Worm (Caenorhabditis elegans) whole organism, L1 larva: ENCODE measurements around the gene C50H2.13.
A peak's percentile ranks its signal among the peaks of the same experiment; 100 is the strongest.

Source experiments
- C04F5.9 ChIP-seq: sonication (generic microtip); optimal IDR thresholded peaks from 2 replicates; lab custom pipeline; 2016; ENCODE audit warnings: missing genetic modification characterization, missing compliant biosample characterization
- C16A3.4 ChIP-seq: fragments of 150-350 bp; optimal IDR thresholded peaks from 2 replicates; lab custom pipeline; 2014; ENCODE audit warnings: missing biosample characterization, missing genetic modification characterization
- F16B12.6 ChIP-seq: fragments of 150-350 bp; optimal IDR thresholded peaks from 2 replicates; lab custom pipeline; 2014; ENCODE audit warnings: missing biosample characterization, missing genetic modification characterization
- Y116A8C.19 ChIP-seq: sonication (generic microtip); optimal IDR thresholded peaks from 2 replicates; lab custom pipeline; 2016; ENCODE audit warnings: missing compliant biosample characterization, missing genetic modification characterization, borderline replicate concordance
- aha-1 ChIP-seq: fragments of 150-350 bp; optimal IDR thresholded peaks from 2 replicates; lab custom pipeline; 2014; ENCODE audit warnings: missing biosample characterization, missing genetic modification characterization
- ama-1 ChIP-seq: fragments of 150-350 bp; optimal IDR thresholded peaks from 2 replicates; lab custom pipeline; 2014
- blmp-1 ChIP-seq: fragments of 150-350 bp; optimal IDR thresholded peaks from 2 replicates; lab custom pipeline; 2014; ENCODE audit warnings: missing biosample characterization, missing genetic modification characterization
- ceh-63 ChIP-seq: fragments of 200-800 bp; sonication (Bioruptor generic); optimal IDR thresholded peaks from 2 replicates; lab custom pipeline; 2018; ENCODE audit warnings: mild to moderate bottlenecking, missing genetic modification characterization, missing compliant biosample characterization
- ceh-8 ChIP-seq: fragments of 200-800 bp; sonication (Bioruptor generic); optimal IDR thresholded peaks from 2 replicates; lab custom pipeline; 2018; ENCODE audit warnings: mild to moderate bottlenecking, missing genetic modification characterization, moderate library complexity, missing compliant biosample characterization
- ceh-82 ChIP-seq, 3 experiments: fragments of 150-350 bp in 1 of 3; sonication (generic microtip) in 2 of 3; optimal IDR thresholded peaks; 2 replicates each; lab custom pipeline; 2014 to 2017; ENCODE audit warnings: missing biosample characterization in 3 of 3, missing genetic modification characterization in 3 of 3
- ceh-90 ChIP-seq: sonication (generic microtip); optimal IDR thresholded peaks from 2 replicates; lab custom pipeline; 2016; ENCODE audit warnings: missing genetic modification characterization, missing compliant biosample characterization
- ces-1 ChIP-seq: fragments of 150-350 bp; optimal IDR thresholded peaks from 2 replicates; lab custom pipeline; 2014; ENCODE audit warnings: missing biosample characterization, missing genetic modification reagents, missing genetic modification characterization
- dpl-1 ChIP-seq, 3 experiments: fragments of 150-350 bp in 2 of 3; sonication (generic microtip) in 1 of 3; optimal IDR thresholded peaks; 2 replicates each; lab custom pipeline; 2014 to 2017; ENCODE audit warnings: missing biosample characterization in 3 of 3, missing genetic modification characterization in 3 of 3, missing genetic modification reagents in 3 of 3
- dsc-1 ChIP-seq: sonication (generic microtip); optimal IDR thresholded peaks from 2 replicates; lab custom pipeline; 2016; ENCODE audit warnings: mild to moderate bottlenecking, missing genetic modification characterization, missing compliant biosample characterization
- efl-1 ChIP-seq, 4 experiments: fragments of 150-350 bp; optimal IDR thresholded peaks in 3 of 4; peaks in 1 of 4; 1 replicate in 1 of 4; 2 replicates in 3 of 4; lab custom pipeline; 2014; ENCODE audit warnings: missing biosample characterization in 2 of 4, missing genetic modification characterization in 2 of 4, missing genetic modification reagents in 2 of 4
- egl-13 ChIP-seq: sonication (generic microtip); optimal IDR thresholded peaks from 2 replicates; lab custom pipeline; 2016; ENCODE audit warnings: missing genotype, missing genetic modification reagents, missing genetic modification characterization, missing compliant biosample characterization
- elt-2 ChIP-seq: sonication (generic microtip); optimal IDR thresholded peaks from 2 replicates; lab custom pipeline; 2016; ENCODE audit warnings: missing genetic modification characterization, mild to moderate bottlenecking, inconsistent platforms, missing compliant biosample characterization, missing genetic modification reagents
- fkh-10 ChIP-seq: sonication (generic microtip); optimal IDR thresholded peaks from 2 replicates; lab custom pipeline; 2017; ENCODE audit warnings: missing biosample characterization, missing genetic modification reagents, missing genetic modification characterization
- fkh-4 ChIP-seq: sonication (generic microtip); optimal IDR thresholded peaks from 2 replicates; lab custom pipeline; 2016; ENCODE audit warnings: missing compliant biosample characterization, missing genetic modification characterization, borderline replicate concordance
- fkh-8 ChIP-seq: sonication (generic microtip); optimal IDR thresholded peaks from 2 replicates; lab custom pipeline; 2016; ENCODE audit warnings: mild to moderate bottlenecking, missing genetic modification characterization, missing compliant biosample characterization
- fos-1 ChIP-seq: fragments of 150-350 bp; optimal IDR thresholded peaks from 2 replicates; lab custom pipeline; 2014; ENCODE audit warnings: missing biosample characterization, missing genetic modification characterization
- grh-1 ChIP-seq: fragments of 200-800 bp; sonication (Bioruptor generic); IDR thresholded peaks from 2 replicates; pipeline ENCODE4 v1.3.6; 2022; ENCODE audit warnings: missing genetic modification reagents, missing genetic modification characterization, missing compliant biosample characterization
- hlh-17 ChIP-seq: fragments of 200-800 bp; sonication (Bioruptor generic); optimal IDR thresholded peaks from 2 replicates; lab custom pipeline; 2018; ENCODE audit warnings: missing genetic modification characterization, mild to moderate bottlenecking, missing compliant biosample characterization, moderate library complexity, borderline replicate concordance
- hpl-2 ChIP-seq: fragments of 150-350 bp; optimal IDR thresholded peaks from 2 replicates; lab custom pipeline; 2014; ENCODE audit warnings: missing biosample characterization, missing genetic modification reagents, missing genetic modification characterization
- irx-1 ChIP-seq: sonication (generic microtip); optimal IDR thresholded peaks from 2 replicates; lab custom pipeline; 2016; ENCODE audit warnings: missing genetic modification characterization, missing compliant biosample characterization
- isw-1 ChIP-seq: fragments of 200-800 bp; sonication (Bioruptor generic); IDR thresholded peaks from 2 replicates; pipeline ENCODE4 v1.3.6; 2022; ENCODE audit warnings: missing genetic modification characterization, missing compliant biosample characterization
- jun-1 ChIP-seq: fragments of 150-350 bp; optimal IDR thresholded peaks from 2 replicates; lab custom pipeline; 2014; ENCODE audit warnings: missing biosample characterization, missing genetic modification reagents, missing genetic modification characterization
- lin-13 ChIP-seq: fragments of 150-350 bp; optimal IDR thresholded peaks from 2 replicates; lab custom pipeline; 2014; ENCODE audit warnings: missing biosample characterization, missing genetic modification reagents, missing genetic modification characterization
- lin-14 ChIP-seq: fragments of 200-800 bp; sonication (Bioruptor generic); optimal IDR thresholded peaks from 2 replicates; lab custom pipeline; 2018; ENCODE audit warnings: mild to moderate bottlenecking, missing genetic modification characterization, moderate library complexity, missing compliant biosample characterization
- lin-15B ChIP-seq: fragments of 150-350 bp; sonication (generic microtip); optimal IDR thresholded peaks from 3 replicates; lab custom pipeline; 2014; ENCODE audit warnings: missing biosample characterization, missing genetic modification characterization
- mab-9 ChIP-seq: fragments of 200-800 bp; sonication (Bioruptor generic); IDR thresholded peaks from 2 replicates; pipeline ENCODE4 v1.3.6; 2022; ENCODE audit warnings: missing genetic modification reagents, missing genetic modification characterization, missing compliant biosample characterization
- mef-2 ChIP-seq: fragments of 150-350 bp; optimal IDR thresholded peaks from 2 replicates; lab custom pipeline; 2014; ENCODE audit warnings: missing biosample characterization, missing genetic modification characterization
- mep-1 ChIP-seq: fragments of 150-350 bp; optimal IDR thresholded peaks from 2 replicates; lab custom pipeline; 2014; ENCODE audit warnings: missing biosample characterization, missing genetic modification characterization
- nhr-12 ChIP-seq: sonication (generic microtip); optimal IDR thresholded peaks from 2 replicates; lab custom pipeline; 2017; ENCODE audit warnings: missing biosample characterization, missing genetic modification characterization
- nhr-237 ChIP-seq: fragments of 150-350 bp; optimal IDR thresholded peaks from 2 replicates; lab custom pipeline; 2014; ENCODE audit warnings: missing biosample characterization, missing genetic modification characterization
- nhr-47 ChIP-seq: sonication (generic microtip); optimal IDR thresholded peaks from 2 replicates; lab custom pipeline; 2016; ENCODE audit warnings: mild to moderate bottlenecking, missing genetic modification characterization, moderate library complexity, missing compliant biosample characterization
- nhr-85 ChIP-seq: sonication (generic microtip); peaks from one replicate; lab custom pipeline; 2016; ENCODE audit warnings: missing genetic modification characterization, inconsistent platforms, missing compliant biosample characterization
- rnt-1 ChIP-seq: sonication (generic microtip); optimal IDR thresholded peaks from 2 replicates; lab custom pipeline; 2016; ENCODE audit warnings: mild to moderate bottlenecking, missing genetic modification characterization, moderate library complexity, missing compliant biosample characterization
- snu-23 ChIP-seq: sonication (generic microtip); optimal IDR thresholded peaks from 2 replicates; lab custom pipeline; 2016; ENCODE audit warnings: missing genetic modification characterization, missing compliant biosample characterization
- sox-4 ChIP-seq: sonication (generic microtip); optimal IDR thresholded peaks from 2 replicates; lab custom pipeline; 2016; ENCODE audit warnings: missing genetic modification characterization, missing compliant biosample characterization
- sptf-1 ChIP-seq: fragments of 150-350 bp; optimal IDR thresholded peaks from 2 replicates; lab custom pipeline; 2014; ENCODE audit warnings: missing biosample characterization, missing genetic modification characterization
- sup-37 ChIP-seq: fragments of 200-800 bp; sonication (Bioruptor generic); optimal IDR thresholded peaks from 2 replicates; lab custom pipeline; 2018; ENCODE audit warnings: mild to moderate bottlenecking, missing genetic modification characterization, missing compliant biosample characterization
- swsn-7 ChIP-seq: sonication (generic microtip); optimal IDR thresholded peaks from 2 replicates; lab custom pipeline; 2016; ENCODE audit warnings: missing genetic modification characterization, missing compliant biosample characterization
- tbx-2 ChIP-seq: sonication (generic microtip); optimal IDR thresholded peaks from 2 replicates; lab custom pipeline; 2016; ENCODE audit warnings: missing genetic modification characterization, missing compliant biosample characterization
- tlp-1 ChIP-seq: fragments of 150-350 bp; optimal IDR thresholded peaks from 2 replicates; lab custom pipeline; 2014; ENCODE audit warnings: missing biosample characterization, missing genetic modification characterization
- unc-86 ChIP-seq: sonication (generic microtip); optimal IDR thresholded peaks from 2 replicates; lab custom pipeline; 2016; ENCODE audit warnings: missing genetic modification characterization, missing compliant biosample characterization
- zag-1 ChIP-seq: fragments of 150-350 bp; optimal IDR thresholded peaks from 2 replicates; lab custom pipeline; 2014; ENCODE audit warnings: missing biosample characterization, missing genetic modification characterization
- ztf-4 ChIP-seq: fragments of 150-350 bp; optimal IDR thresholded peaks from 2 replicates; lab custom pipeline; 2014; ENCODE audit warnings: missing biosample characterization, missing genetic modification characterization

Gene C50H2.13

DNA sequence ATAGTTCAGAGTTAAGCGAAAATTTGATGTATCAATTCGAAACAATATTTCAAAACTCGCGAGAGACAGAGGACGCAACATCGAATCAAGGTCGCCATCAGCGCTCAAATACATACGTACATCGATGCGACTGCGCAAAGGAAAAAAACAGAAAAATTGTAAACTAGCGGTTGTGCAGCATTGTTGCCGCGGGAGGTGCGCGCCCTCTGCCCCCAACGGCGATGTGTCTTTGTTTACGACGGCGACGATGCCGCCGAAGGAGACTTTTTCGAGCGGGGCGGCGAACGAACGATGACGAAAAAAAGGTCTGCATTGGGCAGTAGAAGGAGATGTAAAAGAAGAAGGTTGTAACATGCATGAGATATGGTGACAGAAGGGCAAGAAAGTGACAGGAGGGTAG, 36.6 kb downstream of the C50H2.13 start:
- no peak for TF ChIP-seq ceh-8 (GFP tag; lab: Kevin White, UChicago)
- TF ChIP-seq lin-14: peak; percentile 64
- peak; percentile 81 for TF ChIP-seq nhr-85 (tag; lab: Kevin White, UChicago)
- no peak for TF ChIP-seq C04F5.9
- no peak for TF ChIP-seq efl-1 (optimal IDR thresholded peaks at IDR 0.05; lab: Kevin White, UChicago)
- TF ChIP-seq efl-1 (GFP tag; optimal IDR thresholded peaks at IDR 0.05 in 1 of 2; lab: Kevin White, UChicago): peak in 1 of 2 experiments; percentile 3
- TF ChIP-seq irx-1: no peak

DNA sequence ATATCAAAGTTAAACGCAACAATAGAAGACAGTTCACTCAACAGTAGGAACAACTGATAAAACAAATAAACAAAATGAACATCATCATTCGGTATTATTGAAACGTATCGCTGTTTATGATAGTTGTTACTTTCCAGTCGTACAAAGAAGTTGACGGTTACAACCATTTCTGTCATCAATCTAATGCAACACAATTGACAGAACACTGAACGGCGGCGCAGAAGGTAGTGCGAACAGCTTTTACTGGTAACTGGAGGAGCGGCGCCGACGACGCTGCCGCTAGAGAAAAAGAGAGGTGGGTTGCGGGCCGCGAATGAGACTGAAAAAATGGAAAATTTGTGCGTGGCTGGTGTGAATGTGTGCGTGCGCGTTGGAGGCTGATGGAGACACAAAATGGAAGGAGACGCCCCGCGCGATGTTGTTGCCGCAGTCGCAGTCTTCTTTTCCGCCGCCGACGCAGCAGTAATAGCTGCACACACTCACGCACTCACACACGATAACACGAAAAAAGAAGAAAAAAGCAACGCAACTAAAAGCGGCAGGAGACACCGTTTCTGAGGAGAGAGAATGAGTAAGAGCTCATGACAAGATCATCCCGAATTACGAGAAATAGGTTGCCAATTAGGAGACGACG, 37.9 kb downstream of the C50H2.13 start:
- TF ChIP-seq rnt-1: no peak
- TF ChIP-seq mab-9 (GFP tag; lab: Robert Waterston, UW): no peak
- no peak for TF ChIP-seq grh-1 (GFP tag; lab: Robert Waterston, UW)
- TF ChIP-seq tlp-1: no peak
- no peak for TF ChIP-seq nhr-237 (tag; lab: Kevin White, UChicago)
- TF ChIP-seq F16B12.6 (tag; lab: Kevin White, UChicago): no peak
- no peak for TF ChIP-seq jun-1 (tag; lab: Kevin White, UChicago)
- no peak for TF ChIP-seq ces-1
- TF ChIP-seq ztf-4 (tag; lab: Kevin White, UChicago): no peak
- TF ChIP-seq sup-37 (GFP tag; lab: Kevin White, UChicago): no peak
- TF ChIP-seq dsc-1 (tag; lab: Kevin White, UChicago): peak; percentile 32
- no peak for TF ChIP-seq blmp-1 (tag; lab: Kevin White, UChicago)
- TF ChIP-seq mep-1 (tag; lab: Kevin White, UChicago): no peak
- TF ChIP-seq nhr-12 (tag; lab: Kevin White, UChicago): no peak
- TF ChIP-seq lin-14: peak; percentile 54
- no peak for TF ChIP-seq fkh-4 (tag; lab: Kevin White, UChicago)
- no peak for TF ChIP-seq dpl-1 (GFP tag; optimal IDR thresholded peaks at IDR 0.05; lab: Kevin White, UChicago)
- TF ChIP-seq fkh-10 (GFP tag; lab: Kevin White, UChicago): no peak
- no peak for TF ChIP-seq aha-1 (tag; lab: Kevin White, UChicago)
- no peak for TF ChIP-seq egl-13 (tag; lab: Kevin White, UChicago)
- no peak for TF ChIP-seq fos-1
- TF ChIP-seq fkh-8 (tag; lab: Kevin White, UChicago): peak; percentile 50
- TF ChIP-seq ceh-82 (tag; optimal IDR thresholded peaks at IDR 0.05; lab: Kevin White, UChicago): no peak
- TF ChIP-seq zag-1 (tag; lab: Kevin White, UChicago): no peak
- TF ChIP-seq ceh-8 (GFP tag; lab: Kevin White, UChicago): no peak
- TF ChIP-seq ceh-63: no peak
- TF ChIP-seq sox-4 (tag; lab: Kevin White, UChicago): no peak
- no peak for TF ChIP-seq ceh-90 (tag; lab: Kevin White, UChicago)
- no peak for TF ChIP-seq tbx-2 (tag; lab: Kevin White, UChicago)
- TF ChIP-seq efl-1 (optimal IDR thresholded peaks at IDR 0.05; lab: Kevin White, UChicago): no peak
- TF ChIP-seq efl-1 (GFP tag; optimal IDR thresholded peaks at IDR 0.05 in 1 of 2; lab: Kevin White, UChicago): peak in 1 of 2 experiments; percentile 88
- peak; percentile 1 for TF ChIP-seq nhr-47 (tag; lab: Kevin White, UChicago)
- TF ChIP-seq, all 84 proteins: peak for 5

DNA sequence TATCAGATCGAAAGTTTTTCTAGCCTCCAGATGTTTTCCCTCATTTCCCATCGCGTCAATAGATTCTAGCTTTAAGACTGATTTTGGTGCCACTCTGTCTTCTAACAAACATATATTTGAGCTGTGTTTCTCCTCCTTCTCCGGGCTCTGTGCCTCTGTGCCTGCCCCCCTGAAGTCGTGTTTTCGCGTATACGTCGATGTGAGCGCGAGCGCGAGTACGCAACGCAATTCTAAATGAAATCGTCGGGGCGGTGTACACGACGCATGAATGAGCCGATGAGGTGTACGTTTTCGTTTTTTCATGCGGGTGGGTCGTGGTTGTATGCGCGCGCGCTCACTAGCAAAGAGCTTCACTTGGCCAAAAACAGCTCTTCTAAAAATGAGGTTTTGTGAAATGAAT, 39.6 kb downstream of the C50H2.13 start:
- TF ChIP-seq lin-14 (peak; percentile 21), swsn-7 (tag; lab: Kevin White, UChicago) (no peak), jun-1 (tag; lab: Kevin White, UChicago) (no peak), fkh-8 (tag; lab: Kevin White, UChicago) (peak; percentile 33)

DNA sequence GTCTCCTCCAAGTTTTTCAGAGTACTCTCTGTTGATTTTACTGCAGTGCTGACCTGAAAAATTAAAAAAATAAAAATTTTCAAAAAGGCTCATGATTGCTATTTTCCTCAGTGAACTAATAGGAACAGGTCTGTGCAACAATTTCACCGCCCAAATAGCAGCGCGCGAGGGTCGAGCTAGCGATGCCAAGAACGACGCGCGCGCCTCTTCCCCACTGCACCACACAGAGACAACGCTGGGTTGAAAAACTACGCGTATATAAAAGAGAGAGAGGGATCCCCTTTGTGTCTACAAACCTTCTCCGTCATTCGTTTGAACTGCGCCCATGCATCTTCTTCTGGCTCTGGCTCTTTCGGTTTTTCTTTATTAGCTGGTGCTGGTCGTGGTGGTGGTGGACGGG, 43.8 kb downstream of the C50H2.13 start:
- TF ChIP-seq Y116A8C.19 (tag; lab: Kevin White, UChicago) (no peak), fkh-8 (tag; lab: Kevin White, UChicago) (peak; percentile 48), lin-13 (GFP tag; lab: Kevin White, UChicago) (no peak), fkh-4 (tag; lab: Kevin White, UChicago) (no peak), unc-86 (tag; lab: Kevin White, UChicago) (peak; percentile 55), elt-2 (tag; lab: Kevin White, UChicago) (no peak), blmp-1 (tag; lab: Kevin White, UChicago) (no peak), lin-15B (tag; lab: Kevin White, UChicago) (peak; percentile 36), mef-2 (tag; lab: Kevin White, UChicago) (no peak), hpl-2 (GFP tag; lab: Kevin White, UChicago) (no peak), sptf-1 (tag; lab: Kevin White, UChicago) (no peak), nhr-85 (tag; lab: Kevin White, UChicago) (no peak), snu-23 (GFP tag; lab: Kevin White, UChicago) (peak; percentile 81), hlh-17 (GFP tag; lab: Kevin White, UChicago) (no peak), isw-1 (GFP tag; lab: Robert Waterston, UW) (no peak), C16A3.4 (tag; lab: Kevin White, UChicago) (peak; percentile 54), ama-1 (lab: Kevin White, UChicago) (no peak)
